Worm (Caenorhabditis elegans) whole organism, L2 larva: ENCODE measurements around the gene tftc-3.

ENCODE experiments used
- C34F6.9 ChIP-seq: fragments of 150-350 bp; optimal IDR thresholded peaks from 2 replicates; lab custom pipeline; 2014; ENCODE audit warnings: missing biosample characterization, missing genetic modification characterization
- F13H6.1 ChIP-seq: sonication (generic microtip); optimal IDR thresholded peaks from 2 replicates; lab custom pipeline; 2016; ENCODE audit warnings: missing genetic modification characterization, missing compliant biosample characterization
- R02D3.7 ChIP-seq: fragments of 150-350 bp; optimal IDR thresholded peaks from 2 replicates; lab custom pipeline; 2014; ENCODE audit warnings: missing biosample characterization, missing genetic modification characterization
- Y55F3AM.14 ChIP-seq: fragments of 200-800 bp; sonication (Bioruptor generic); optimal IDR thresholded peaks from 2 replicates; lab custom pipeline; 2018; ENCODE audit warnings: mild to moderate bottlenecking, missing genetic modification characterization, missing compliant biosample characterization
- aly-2 ChIP-seq: fragments of 150-350 bp; optimal IDR thresholded peaks from 2 replicates; lab custom pipeline; 2014; ENCODE audit warnings: missing biosample characterization, missing genetic modification characterization
- ama-1 ChIP-seq: fragments of 150-350 bp; optimal IDR thresholded peaks from 2 replicates; lab custom pipeline; 2018; ENCODE audit warnings: inconsistent platforms
- blmp-1 ChIP-seq: sonication (generic microtip); optimal IDR thresholded peaks from 2 replicates; lab custom pipeline; 2017; ENCODE audit warnings: missing genetic modification characterization, mild to moderate bottlenecking, missing compliant biosample characterization, antibody characterized with exemption, moderate library complexity; ENCODE audit not compliant: insufficient read depth
- ceh-16 ChIP-seq: fragments of 150-350 bp; optimal IDR thresholded peaks from 2 replicates; lab custom pipeline; 2014; ENCODE audit warnings: missing biosample characterization, missing genetic modification characterization
- ceh-82 ChIP-seq: fragments of 150-350 bp; optimal IDR thresholded peaks from 2 replicates; lab custom pipeline; 2014; ENCODE audit warnings: missing biosample characterization, missing genetic modification characterization
- crh-2 ChIP-seq: sonication (generic microtip); optimal IDR thresholded peaks from 2 replicates; lab custom pipeline; 2017; ENCODE audit warnings: missing biosample characterization, missing genetic modification characterization
- dmd-4 ChIP-seq: sonication (generic microtip); optimal IDR thresholded peaks from 2 replicates; lab custom pipeline; 2017; ENCODE audit warnings: missing biosample characterization, missing genetic modification characterization
- elt-1 ChIP-seq: fragments of 150-350 bp; optimal IDR thresholded peaks from 2 replicates; lab custom pipeline; 2014; ENCODE audit warnings: missing biosample characterization, missing genetic modification characterization
- elt-3 ChIP-seq: sonication (generic microtip); optimal IDR thresholded peaks from 2 replicates; lab custom pipeline; 2017; ENCODE audit warnings: missing biosample characterization, missing genetic modification characterization
- gmeb-1 ChIP-seq: fragments of 150-350 bp; optimal IDR thresholded peaks from 2 replicates; lab custom pipeline; 2014; ENCODE audit warnings: missing biosample characterization, missing genetic modification characterization
- lin-11 ChIP-seq: fragments of 150-350 bp; sonication (generic microtip); optimal IDR thresholded peaks from 2 replicates; lab custom pipeline; 2014; ENCODE audit warnings: missing biosample characterization, missing genetic modification characterization, inconsistent platforms, mixed read lengths
- lin-13 ChIP-seq: fragments of 150-350 bp; optimal IDR thresholded peaks from 2 replicates; lab custom pipeline; 2014; ENCODE audit warnings: missing biosample characterization, missing genetic modification reagents, missing genetic modification characterization
- lsy-2 ChIP-seq, 2 experiments: fragments of 150-350 bp in 1 of 2; sonication (generic microtip) in 1 of 2; optimal IDR thresholded peaks; 2 replicates each; lab custom pipeline; 2014 to 2017; ENCODE audit warnings: missing biosample characterization in 2 of 2, missing genetic modification characterization in 2 of 2
- mab-5 ChIP-seq: fragments of 150-350 bp; optimal IDR thresholded peaks from 2 replicates; lab custom pipeline; 2014; ENCODE audit warnings: missing biosample characterization, missing genetic modification characterization
- nhr-10 ChIP-seq: sonication (generic microtip); optimal IDR thresholded peaks from 2 replicates; lab custom pipeline; 2017; ENCODE audit warnings: missing biosample characterization, missing genetic modification characterization
- nhr-11 ChIP-seq: fragments of 150-350 bp; optimal IDR thresholded peaks from 2 replicates; lab custom pipeline; 2014; ENCODE audit warnings: missing biosample characterization, missing genetic modification characterization
- nhr-12 ChIP-seq: fragments of 150-350 bp; optimal IDR thresholded peaks from 2 replicates; lab custom pipeline; 2014; ENCODE audit warnings: missing biosample characterization, missing genetic modification characterization
- nhr-129 ChIP-seq: fragments of 150-350 bp; optimal IDR thresholded peaks from 2 replicates; lab custom pipeline; 2014; ENCODE audit warnings: missing biosample characterization, missing genetic modification characterization
- nhr-21 ChIP-seq: fragments of 150-350 bp; optimal IDR thresholded peaks from 2 replicates; lab custom pipeline; 2014; ENCODE audit warnings: missing biosample characterization, missing genetic modification characterization
- nhr-237 ChIP-seq: fragments of 150-350 bp; optimal IDR thresholded peaks from 2 replicates; lab custom pipeline; 2014; ENCODE audit warnings: missing biosample characterization, missing genetic modification characterization
- nhr-25 ChIP-seq: fragments of 150-350 bp; sonication (generic microtip); optimal IDR thresholded peaks from 3 replicates; lab custom pipeline; 2014; ENCODE audit warnings: missing biosample characterization, missing genetic modification characterization
- nhr-6 ChIP-seq: fragments of 150-350 bp; optimal IDR thresholded peaks from 2 replicates; lab custom pipeline; 2014; ENCODE audit warnings: missing biosample characterization, missing genetic modification characterization
- sem-4 ChIP-seq: fragments of 150-350 bp; optimal IDR thresholded peaks from 2 replicates; lab custom pipeline; 2014; ENCODE audit warnings: missing biosample characterization, missing genetic modification reagents, missing genetic modification characterization
- skn-1 ChIP-seq: sonication (generic microtip); optimal IDR thresholded peaks from 2 replicates; lab custom pipeline; 2017; ENCODE audit warnings: missing biosample characterization, missing genetic modification characterization
- sma-3 ChIP-seq: sonication (generic microtip); optimal IDR thresholded peaks from 2 replicates; lab custom pipeline; 2016; ENCODE audit warnings: missing genetic modification reagents, missing genetic modification characterization, missing compliant biosample characterization
- sma-9 ChIP-seq, 2 experiments: fragments of 150-350 bp in 1 of 2; sonication (generic microtip) in 1 of 2; optimal IDR thresholded peaks; 2 replicates each; lab custom pipeline; 2014 to 2016; ENCODE audit warnings: missing genetic modification characterization in 2 of 2, mild to moderate bottlenecking in 1 of 2, missing biosample characterization in 1 of 2, missing compliant biosample characterization in 1 of 2, missing genetic modification reagents in 1 of 2, moderate library complexity in 1 of 2
- unc-39 ChIP-seq: fragments of 150-350 bp; optimal IDR thresholded peaks from 2 replicates; lab custom pipeline; 2014; ENCODE audit warnings: missing biosample characterization, missing genetic modification characterization
- unc-55 ChIP-seq: fragments of 150-350 bp; sonication (generic microtip); optimal IDR thresholded peaks from 3 replicates; lab custom pipeline; 2014; ENCODE audit warnings: missing biosample characterization, missing genetic modification reagents, missing genetic modification characterization
- zag-1 ChIP-seq: fragments of 150-350 bp; optimal IDR thresholded peaks from 2 replicates; lab custom pipeline; 2014; ENCODE audit warnings: missing biosample characterization, missing genetic modification characterization
- ztf-11 ChIP-seq: sonication (generic microtip); optimal IDR thresholded peaks from 2 replicates; lab custom pipeline; 2017; ENCODE audit warnings: missing biosample characterization, missing genetic modification characterization
- ztf-4 ChIP-seq: fragments of 150-350 bp; optimal IDR thresholded peaks from 2 replicates; lab custom pipeline; 2014; ENCODE audit warnings: missing biosample characterization, missing genetic modification characterization

tftc-3 gene

DNA sequence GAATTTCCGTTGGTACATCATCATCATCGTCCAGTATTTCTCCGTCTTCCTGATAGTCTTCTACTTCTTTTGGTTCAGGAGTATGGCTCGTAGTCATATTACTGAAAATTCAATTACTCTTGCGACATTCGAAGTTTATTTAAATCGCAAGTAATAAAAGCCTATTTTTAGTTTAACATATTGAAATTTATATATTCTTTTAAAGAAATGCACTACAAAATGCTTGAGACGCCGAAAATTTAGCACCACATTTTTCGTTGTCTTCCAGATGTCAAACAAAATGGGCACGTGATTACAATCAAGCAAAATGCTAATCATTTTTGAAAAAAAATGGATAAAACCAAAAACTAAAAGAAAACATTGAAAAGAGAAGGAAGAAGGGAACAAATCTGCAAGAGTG lies 1.9 kb upstream of the tftc-3 start, which contains the start of gene zhit-3:
Gene zhit-3, minus strand, starts transcription at position 101 of the 400 bp plus-strand sequence.
- no peak for TF ChIP-seq sem-4 (tag; lab: Kevin White, UChicago)
- no peak for TF ChIP-seq nhr-6 (tag; lab: Kevin White, UChicago)
- no peak for TF ChIP-seq unc-55 (GFP tag; lab: Kevin White, UChicago)
- TF ChIP-seq nhr-129 (tag; lab: Kevin White, UChicago): no peak
- TF ChIP-seq sma-3 (GFP tag; lab: Kevin White, UChicago): no peak
- no peak for TF ChIP-seq R02D3.7 (tag; lab: Kevin White, UChicago)
- TF ChIP-seq nhr-21 (tag; lab: Kevin White, UChicago): no peak
- no peak for TF ChIP-seq aly-2 (tag; lab: Kevin White, UChicago)
- no peak for TF ChIP-seq sma-9 (GFP tag; optimal IDR thresholded peaks at IDR 0.05; lab: Kevin White, UChicago)
- no peak for TF ChIP-seq sma-9 (tag; optimal IDR thresholded peaks at IDR 0.05; lab: Kevin White, UChicago)
- no peak for TF ChIP-seq blmp-1 (tag; lab: Kevin White, UChicago)
- TF ChIP-seq ceh-82 (tag; lab: Kevin White, UChicago): no peak

DNA sequence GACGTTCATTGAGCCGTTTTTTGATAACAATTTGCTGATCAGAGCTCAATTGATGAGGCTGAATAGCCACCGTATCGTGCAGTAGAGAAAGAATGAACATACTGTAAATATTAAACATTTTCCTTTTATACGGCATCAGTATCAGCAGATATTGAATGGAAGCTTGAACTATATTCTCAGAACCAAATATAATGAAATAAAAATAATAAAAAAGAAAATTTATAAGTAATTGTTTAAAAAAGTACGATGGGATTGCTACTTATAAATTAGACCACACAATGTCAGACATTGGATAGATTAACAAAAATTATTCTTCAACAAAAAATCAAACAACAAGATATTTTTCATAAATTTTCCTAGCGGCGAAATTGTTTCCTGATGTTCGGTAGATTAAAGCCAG lies 3.6 kb downstream of the tftc-3 start, which contains the start of gene rpc-25:
Gene rpc-25, minus strand, starts transcription at position 101 of the 400 bp plus-strand sequence.
- no peak for TF ChIP-seq nhr-10 (tag; lab: Kevin White, UChicago)
- no peak for TF ChIP-seq R02D3.7 (tag; lab: Kevin White, UChicago)
- no peak for TF ChIP-seq blmp-1 (tag; lab: Kevin White, UChicago)
- no peak for TF ChIP-seq lin-11 (tag; lab: Kevin White, UChicago)
- TF ChIP-seq dmd-4: no peak
- no peak for TF ChIP-seq skn-1 (tag; lab: Kevin White, UChicago)
- no peak for TF ChIP-seq nhr-11 (tag; lab: Kevin White, UChicago)
- no peak for TF ChIP-seq gmeb-1 (tag; lab: Kevin White, UChicago)
- no peak for TF ChIP-seq nhr-237 (tag; lab: Kevin White, UChicago)
- TF ChIP-seq elt-1 (tag; lab: Kevin White, UChicago): no peak
- no peak for TF ChIP-seq sem-4 (tag; lab: Kevin White, UChicago)
- TF ChIP-seq Y55F3AM.14 (GFP tag; lab: Kevin White, UChicago): no peak
- no peak for TF ChIP-seq nhr-12 (tag; lab: Kevin White, UChicago)
- TF ChIP-seq elt-3 (tag; lab: Kevin White, UChicago): no peak
- TF ChIP-seq nhr-129 (tag; lab: Kevin White, UChicago): no peak
- no peak for TF ChIP-seq C34F6.9 (tag; lab: Kevin White, UChicago)

DNA sequence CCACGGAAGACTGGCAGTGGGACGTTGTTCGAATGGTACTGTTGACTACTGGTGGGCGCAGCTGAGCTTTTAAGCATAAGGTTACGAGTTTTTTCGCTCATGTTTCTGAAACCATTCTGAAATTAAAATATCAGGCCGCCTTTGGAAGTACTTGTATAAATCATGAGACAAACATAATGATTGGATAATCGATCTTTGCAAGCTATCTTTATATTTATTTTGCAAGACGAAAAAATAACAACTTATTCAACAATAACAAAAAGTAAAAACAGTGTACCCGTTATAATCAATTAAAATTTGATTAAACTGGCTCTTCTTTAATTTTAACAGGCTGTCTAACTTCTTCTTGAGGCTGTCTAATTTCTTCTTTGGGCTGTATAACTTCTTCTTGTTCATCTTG lies 4.7 kb downstream of the tftc-3 start, which contains the start of gene ZK856.16:
Gene ZK856.16, minus strand, starts transcription at position 101 of the 400 bp plus-strand sequence.
- TF ChIP-seq nhr-10 (tag; lab: Kevin White, UChicago): no peak
- TF ChIP-seq ztf-11: no peak
- no peak for TF ChIP-seq gmeb-1 (tag; lab: Kevin White, UChicago)
- no peak for TF ChIP-seq unc-39 (tag; lab: Kevin White, UChicago)
- no peak for TF ChIP-seq ztf-4
- no peak for TF ChIP-seq ceh-16
- no peak for TF ChIP-seq ceh-82 (tag; lab: Kevin White, UChicago)
- TF ChIP-seq lsy-2 (tag; optimal IDR thresholded peaks at IDR 0.05; lab: Kevin White, UChicago): no peak
- no peak for TF ChIP-seq nhr-25
- no peak for TF ChIP-seq nhr-11 (tag; lab: Kevin White, UChicago)

DNA sequence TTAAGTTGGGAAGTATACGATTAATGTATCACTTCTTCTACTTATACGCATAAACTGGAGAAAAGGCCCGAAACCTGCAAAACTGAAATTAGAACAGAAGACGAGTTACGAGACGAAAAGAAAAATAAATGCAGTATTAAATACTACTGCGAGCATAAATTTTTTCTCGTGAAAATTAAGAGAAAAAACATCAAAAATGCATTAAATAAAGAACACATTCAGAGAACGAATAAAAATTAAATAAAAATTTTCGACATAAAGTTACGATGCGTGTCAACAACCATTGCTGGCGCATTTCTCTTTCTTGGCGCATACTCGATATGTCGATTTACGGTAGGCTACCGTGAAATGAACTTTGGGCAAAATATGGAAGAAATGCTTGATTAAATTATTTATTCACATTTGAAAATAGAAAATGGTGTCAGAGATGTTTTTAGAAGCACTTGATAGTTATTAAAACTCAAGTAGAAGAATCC lies 5.2 kb downstream of the tftc-3 start, which contains the start of the genes ZK856.19 and ZK856.11:
Gene ZK856.19, minus strand, starts transcription at position 51 of the 476 bp plus-strand sequence.
Gene ZK856.11, minus strand, starts transcription at position 76 of the 476 bp plus-strand sequence.
- TF ChIP-seq crh-2 (tag; lab: Kevin White, UChicago): peak; percentile 76
- TF ChIP-seq lin-13: peak; percentile 51
- no peak for TF ChIP-seq Y55F3AM.14 (GFP tag; lab: Kevin White, UChicago)
- peak; percentile 37 for TF ChIP-seq mab-5 (tag; lab: Kevin White, UChicago)
- TF ChIP-seq ama-1 (lab: Kevin White, UChicago): peak; percentile 25
- peak; percentile 52 for TF ChIP-seq R02D3.7 (tag; lab: Kevin White, UChicago)
- TF ChIP-seq F13H6.1 (tag; lab: Kevin White, UChicago): no peak
- peak; percentile 62 for TF ChIP-seq sma-3 (GFP tag; lab: Kevin White, UChicago)
- no peak for TF ChIP-seq unc-39 (tag; lab: Kevin White, UChicago)
- TF ChIP-seq nhr-25: peak; percentile 66
- TF ChIP-seq gmeb-1 (tag; lab: Kevin White, UChicago): peak; percentile 80
- TF ChIP-seq skn-1 (tag; lab: Kevin White, UChicago): no peak
- TF ChIP-seq C34F6.9 (tag; lab: Kevin White, UChicago): peak; percentile 86
- TF ChIP-seq nhr-21 (tag; lab: Kevin White, UChicago): peak; percentile 41
- TF ChIP-seq sma-9 (GFP tag; optimal IDR thresholded peaks at IDR 0.05; lab: Kevin White, UChicago): peak; percentile 41
- no peak for TF ChIP-seq sma-9 (tag; optimal IDR thresholded peaks at IDR 0.05; lab: Kevin White, UChicago)
- TF ChIP-seq nhr-237 (tag; lab: Kevin White, UChicago): no peak
- TF ChIP-seq zag-1 (tag; lab: Kevin White, UChicago): no peak
- TF ChIP-seq unc-55 (GFP tag; lab: Kevin White, UChicago): peak; percentile 72
- TF ChIP-seq sem-4 (tag; lab: Kevin White, UChicago): peak; percentile 21
- peak; percentile 67 to 89 for TF ChIP-seq lsy-2 (tag; optimal IDR thresholded peaks at IDR 0.05; lab: Kevin White, UChicago)
- no peak for TF ChIP-seq lin-11 (tag; lab: Kevin White, UChicago)
- TF ChIP-seq ceh-16: no peak
- peak; percentile 43 for TF ChIP-seq nhr-129 (tag; lab: Kevin White, UChicago)
- TF ChIP-seq nhr-6 (tag; lab: Kevin White, UChicago): no peak
